Worm (Caenorhabditis elegans) whole organism, young adult: ENCODE results near the gene F14H12.7.
"Not testable (repeated sequence)": the region's sequence is repeated elsewhere in the genome, so short reads cannot be mapped to it uniquely, and the experiment has no call there.

Source experiments
- pbrm-1 ChIP-seq: fragments of 200-800 bp; sonication (Bioruptor generic); IDR thresholded peaks from 2 replicates; pipeline ENCODE4 v1.3.6; 2022; ENCODE audit warnings: missing genetic modification reagents, missing genetic modification characterization, missing compliant biosample characterization
- pha-4 ChIP-seq: fragments of 150-350 bp; sonication (generic microtip); optimal IDR thresholded peaks from 2 replicates; lab custom pipeline; 2014; ENCODE audit warnings: missing biosample characterization, missing genetic modification reagents, missing genetic modification characterization
- tbx-9 ChIP-seq: sonication (generic microtip); optimal IDR thresholded peaks from 2 replicates; lab custom pipeline; 2016; ENCODE audit warnings: borderline replicate concordance, missing genetic modification characterization, inconsistent platforms, missing compliant biosample characterization

- TF ChIP-seq pha-4, pbrm-1, tbx-9: not testable (repeated sequence)
Measured at ce11 chrX:4335950-4336349, 26.5 kb downstream of the F14H12.7 start, which contains the start of gene cst-2.
